Worm (Caenorhabditis elegans): ENCODE measurements around the gene ant-1.1.

DNA sequence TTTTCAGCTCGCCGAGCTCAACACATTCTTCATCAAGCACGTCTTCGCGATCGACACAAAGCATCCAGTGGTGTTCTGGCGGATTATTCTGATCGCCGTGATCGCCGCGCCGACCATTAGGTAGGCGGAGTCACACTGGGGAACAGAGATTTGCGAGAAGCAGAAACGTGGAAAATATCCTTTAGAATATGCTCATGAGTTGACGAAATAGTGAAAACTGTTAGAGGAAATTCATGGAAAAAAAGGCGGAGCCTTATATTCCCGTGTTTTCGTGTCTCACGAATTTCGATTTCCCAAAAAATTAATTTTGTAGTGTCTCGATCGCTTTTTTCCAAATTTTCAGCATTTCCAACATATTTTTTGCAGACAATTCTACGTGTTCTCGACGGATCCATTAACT is 11.5 kb downstream of the ant-1.1 start:
- TF ChIP-seq lin-39 (tag; optimal IDR thresholded peaks at IDR 0.05) (no peak), ztf-11 (tag; optimal IDR thresholded peaks at IDR 0.05) (no peak), nhr-11 (tag; optimal IDR thresholded peaks at IDR 0.05) (no peak), lir-3 (tag; optimal IDR thresholded peaks at IDR 0.05) (no peak), nhr-28 (tag; optimal IDR thresholded peaks at IDR 0.05) (no peak), mes-2 (tag; optimal IDR thresholded peaks at IDR 0.05; ENCODE audit: poor library complexity, severe bottlenecking) (no peak), hif-1 (tag; optimal IDR thresholded peaks at IDR 0.05) (no peak), skn-1 (tag; optimal IDR thresholded peaks at IDR 0.05) (no peak), fos-1 (tag; optimal IDR thresholded peaks at IDR 0.05) (no peak), pqm-1 (tag; optimal IDR thresholded peaks at IDR 0.05) (no peak), lin-15B (tag; optimal IDR thresholded peaks at IDR 0.05) (no peak), jun-1 (tag; optimal IDR thresholded peaks at IDR 0.05) (no peak)
